Worm (Caenorhabditis elegans): ENCODE data around the gene col-42.
A peak's percentile ranks its signal among the peaks of the same experiment; 100 is the strongest.

Gene col-42

ce11 chrV:18605510-18605909 lies 32.8 kb upstream of the col-42 start:
- TF ChIP-seq ceh-28 (tag; optimal IDR thresholded peaks at IDR 0.05) = peak; percentile 73
- TF ChIP-seq skn-1 (tag; optimal IDR thresholded peaks at IDR 0.05) = no peak

- TF ChIP-seq nhr-10 (tag; optimal IDR thresholded peaks at IDR 0.05) (no peak), zfp-2 (tag; optimal IDR thresholded peaks at IDR 0.05) (no peak), arid-1 (GFP tag; conservative IDR thresholded peaks at IDR 0.05) (no peak), F10B5.3 (tag; optimal IDR thresholded peaks at IDR 0.05) (no peak), ceh-62 (tag; optimal IDR thresholded peaks at IDR 0.05) (no peak), unc-62 (GFP tag; optimal IDR thresholded peaks at IDR 0.05 in 1 of 2) (peak in 1 of 2 experiments; percentile 27), unc-62 (tag; optimal IDR thresholded peaks at IDR 0.05) (no peak), mes-2 (tag; optimal IDR thresholded peaks at IDR 0.05; ENCODE audit: poor library complexity, severe bottlenecking) (no peak)
These were observed 25.1 kb upstream of the col-42 start for ce11 chrV:18613164-18613563.

DNA sequence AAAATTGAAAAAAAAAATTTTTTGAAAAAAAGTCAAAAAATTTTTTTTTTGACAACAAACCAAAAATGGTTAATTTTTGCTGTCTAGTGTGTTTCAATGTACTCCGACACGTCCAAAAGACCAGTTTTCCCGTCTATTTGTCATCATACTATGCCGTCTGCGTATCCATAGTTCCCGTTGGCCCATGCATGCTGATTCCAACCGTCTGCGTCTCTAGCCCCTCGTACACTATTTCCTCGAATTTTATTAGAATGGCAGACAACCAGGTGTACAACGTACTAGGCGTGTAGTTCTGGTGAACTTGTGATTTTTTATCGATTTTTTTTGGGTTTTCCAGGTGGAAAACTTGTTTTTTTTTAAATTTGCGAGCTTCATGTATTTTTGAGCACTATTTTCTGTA lies 23.8 kb upstream of the col-42 start:
- TF ChIP-seq dmd-9 (GFP tag; IDR thresholded peaks at IDR 0.05) (no peak), daf-16 (GFP tag; optimal IDR thresholded peaks at IDR 0.05) (peak in 1 of 2 experiments; percentile 1), daf-16 (tag; optimal IDR thresholded peaks at IDR 0.05) (peak; percentile 82), saeg-2 (GFP tag; IDR thresholded peaks at IDR 0.05) (no peak), ceh-82 (tag; optimal IDR thresholded peaks at IDR 0.05) (no peak), nhr-28 (tag; optimal IDR thresholded peaks at IDR 0.05) (peak; percentile 84), dmd-6 (GFP tag; IDR thresholded peaks at IDR 0.05) (peak; percentile 75), T26A8.4 (GFP tag; IDR thresholded peaks at IDR 0.05) (peak; percentile 52; the same call in 1 of the 2 replicates), unc-39 (tag; optimal IDR thresholded peaks at IDR 0.05) (no peak), ztf-7 (tag; optimal IDR thresholded peaks at IDR 0.05) (no peak), nhr-6 (tag; optimal IDR thresholded peaks at IDR 0.05) (peak; percentile 66), Y105C5A.15 (GFP tag; IDR thresholded peaks at IDR 0.05) (no peak), spr-1 (tag; optimal IDR thresholded peaks at IDR 0.05) (no peak), pha-4 (GFP tag; IDR thresholded peaks at IDR 0.05) (peak; percentile 60), pha-4 (tag; optimal IDR thresholded peaks at IDR 0.05) (no peak), F37D6.2 (tag; optimal IDR thresholded peaks at IDR 0.05) (no peak), lin-13 (GFP tag; optimal IDR thresholded peaks at IDR 0.05) (peak; percentile 23), nhr-11 (tag; optimal IDR thresholded peaks at IDR 0.05) (peak; percentile 50), hlh-11 (tag; optimal IDR thresholded peaks at IDR 0.05) (peak; percentile 93), nhr-10 (tag; optimal IDR thresholded peaks at IDR 0.05) (no peak), F44E2.7 (GFP tag; IDR thresholded peaks at IDR 0.05) (no peak), Y48G9A.11 (GFP tag; IDR thresholded peaks at IDR 0.05) (no peak), arid-1 (GFP tag; conservative IDR thresholded peaks at IDR 0.05) (no peak), mdl-1 (tag; optimal IDR thresholded peaks at IDR 0.05) (peak; percentile 59 to 82), lir-3 (tag; optimal IDR thresholded peaks at IDR 0.05) (no peak), vab-7 (GFP tag; IDR thresholded peaks at IDR 0.05) (no peak), unc-62 (GFP tag; optimal IDR thresholded peaks at IDR 0.05 in 1 of 2) (peak in 1 of 2 experiments; percentile 99), unc-62 (tag; optimal IDR thresholded peaks at IDR 0.05) (no peak), skn-1 (tag; optimal IDR thresholded peaks at IDR 0.05) (no peak), nhr-111 (GFP tag; optimal IDR thresholded peaks at IDR 0.05) (no peak), aly-2 (tag; optimal IDR thresholded peaks at IDR 0.05) (no peak), ZK337.2 (GFP tag; IDR thresholded peaks at IDR 0.05) (no peak), F26F4.8 (GFP tag; conservative IDR thresholded peaks at IDR 0.05) (no peak), mep-1 (tag; optimal IDR thresholded peaks at IDR 0.05) (peak; percentile 72), ctbp-1 (GFP tag; IDR thresholded peaks at IDR 0.05) (no peak), zip-11 (GFP tag; IDR thresholded peaks at IDR 0.05) (no peak), hmg-1.1 (GFP tag; IDR thresholded peaks at IDR 0.05) (peak; percentile 68; the same call in 1 of the 2 replicates), nhr-77 (tag; optimal IDR thresholded peaks at IDR 0.05) (peak; percentile 63), zip-2 (tag; optimal IDR thresholded peaks at IDR 0.05) (no peak), nhr-25 (tag; optimal IDR thresholded peaks at IDR 0.05; ENCODE audit: borderline replicate concordance, insufficient read depth) (peak; percentile 12), hif-1 (tag; optimal IDR thresholded peaks at IDR 0.05) (peak in 1 of 2 experiments; percentile 53), lim-7 (GFP tag; IDR thresholded peaks at IDR 0.05) (no peak), gei-8 (GFP tag; optimal IDR thresholded peaks at IDR 0.05) (no peak), dmd-8 (GFP tag; IDR thresholded peaks at IDR 0.05) (no peak)
